Fruit fly (Drosophila melanogaster) whole organism, adult: ENCODE data around the gene AP-1gamma.

ENCODE experiments used
- CG11617 ChIP-seq: fragments of 200-800 bp; sonication (Bioruptor generic); optimal IDR thresholded peaks from 2 replicates; lab custom pipeline; 2017; ENCODE audit warnings: mild to moderate bottlenecking, missing biosample characterization, missing genetic modification reagents, missing genetic modification characterization
- CG33017 ChIP-seq: fragments of 200-800 bp; sonication (Bioruptor generic); optimal IDR thresholded peaks from 2 replicates; lab custom pipeline; 2018; ENCODE audit warnings: missing biosample characterization, mild to moderate bottlenecking, missing genetic modification characterization, moderate library complexity

- TF ChIP-seq CG11617, result no peak
- TF ChIP-seq CG33017, result no peak
Measured at dm6 chrX:9148989-9149522, 40.6 kb downstream of the AP-1gamma start, which contains the start of the genes fh and Bap111.
